Worm (Caenorhabditis elegans): Measurements from ENCODE around the gene C44B7.7.

DNA sequence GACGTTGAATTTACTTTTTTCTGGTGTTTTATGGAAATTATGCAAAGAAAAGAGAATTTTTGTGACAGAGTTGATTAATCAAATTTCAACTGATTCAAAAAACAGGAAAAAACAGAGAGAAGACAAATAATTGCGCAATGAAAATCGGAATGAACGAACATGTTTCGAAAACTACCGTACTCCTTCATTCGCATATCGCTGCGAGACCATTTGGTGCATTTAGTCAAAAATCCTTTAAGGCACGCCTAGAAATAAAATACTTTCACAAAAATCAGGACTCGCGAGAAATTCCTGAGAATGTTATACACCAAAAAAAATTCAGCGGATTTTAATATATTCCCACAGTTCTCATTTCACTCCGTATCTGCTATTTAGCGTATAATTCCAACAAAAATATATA, 19.9 kb downstream of the C44B7.7 start:
- TF ChIP-seq fkh-10 (GFP tag; optimal IDR thresholded peaks at IDR 0.05) (no peak), jun-1 (tag; optimal IDR thresholded peaks at IDR 0.05) (no peak), mep-1 (tag; optimal IDR thresholded peaks at IDR 0.05) (no peak), R02D3.7 (tag; optimal IDR thresholded peaks at IDR 0.05) (no peak), zag-1 (tag; optimal IDR thresholded peaks at IDR 0.05) (no peak), egl-27 (tag; optimal IDR thresholded peaks at IDR 0.05) (no peak), zip-11 (GFP tag; IDR thresholded peaks at IDR 0.05) (no peak), daf-12 (tag; optimal IDR thresholded peaks at IDR 0.05) (no peak)
